Fruit fly (Drosophila melanogaster): Measurements from ENCODE around the gene CG14455.

- TF ChIP-seq psq (optimal IDR thresholded peaks at IDR 0.05) = no peak
- no peak for TF ChIP-seq h (optimal IDR thresholded peaks at IDR 0.05)
- no peak for TF ChIP-seq Sin3A (optimal IDR thresholded peaks at IDR 0.05)
Measured at dm6 chr3L:22669275-22670006, 17.4 kb downstream of the CG14455 start, which contains the start of gene Jhbp6.

Data from Kc167 (cell line).